Fruit fly (Drosophila melanogaster) whole organism, embryonic: ENCODE data around the gene Eno.

Experiments used
- ATbp ChIP-seq: fragments of 200-800 bp; sonication (Bioruptor generic); optimal IDR thresholded peaks from 2 replicates; lab custom pipeline; 2017; ENCODE audit warnings: missing biosample characterization, mild to moderate bottlenecking, missing genetic modification characterization, missing genetic modification reagents
- Abd-B ChIP-seq: fragments of 200-800 bp; sonication (Bioruptor generic); optimal IDR thresholded peaks from 2 replicates; lab custom pipeline; 2018; ENCODE audit warnings: missing biosample characterization, mild to moderate bottlenecking, missing genetic modification characterization, moderate library complexity
- Ada2b ChIP-seq: fragments of 200-800 bp; sonication (Bioruptor generic); IDR thresholded peaks from 2 replicates; pipeline ENCODE4 v1.3.6; 2022; ENCODE audit warnings: missing biosample characterization, missing genetic modification characterization
- Bgb ChIP-seq: fragments of 200-800 bp; sonication (Bioruptor generic); IDR thresholded peaks from 2 replicates; pipeline ENCODE4 v1.3.6; 2022; ENCODE audit warnings: missing biosample characterization, missing genetic modification characterization; ENCODE audit not compliant: partially characterized antibody
- CG11247 ChIP-seq: fragments of 200-800 bp; sonication (Bioruptor generic); IDR thresholded peaks from 2 replicates; pipeline ENCODE4 v1.3.6; 2022; ENCODE audit warnings: missing biosample characterization, missing genetic modification characterization
- CG11696 ChIP-seq: fragments of 200-800 bp; sonication (Bioruptor generic); IDR thresholded peaks from 2 replicates; pipeline ENCODE4 v1.3.6; 2022; ENCODE audit warnings: missing biosample characterization, missing genetic modification characterization
- CG12659 ChIP-seq: fragments of 200-800 bp; sonication (Bioruptor generic); optimal IDR thresholded peaks from 3 replicates; lab custom pipeline; 2017; ENCODE audit warnings: mild to moderate bottlenecking, missing biosample characterization, missing genetic modification reagents, missing genetic modification characterization
- CG13287 ChIP-seq: fragments of 200-800 bp; sonication (Bioruptor generic); IDR thresholded peaks from 2 replicates; pipeline ENCODE4 v1.3.6; 2022; ENCODE audit warnings: missing biosample characterization, missing genetic modification characterization; ENCODE audit not compliant: partially characterized antibody
- CG13624 ChIP-seq: fragments of 200-800 bp; sonication (Bioruptor generic); optimal IDR thresholded peaks from 2 replicates; lab custom pipeline; 2016; ENCODE audit warnings: missing biosample characterization, missing genetic modification characterization
- CG17385 ChIP-seq: fragments of 200-800 bp; sonication (Bioruptor generic); optimal IDR thresholded peaks from 3 replicates; lab custom pipeline; 2018; ENCODE audit warnings: missing biosample characterization, mild to moderate bottlenecking, missing genetic modification characterization
- CG17568 ChIP-seq: fragments of 200-800 bp; sonication (Bioruptor generic); optimal IDR thresholded peaks from 2 replicates; lab custom pipeline; 2018; ENCODE audit warnings: missing biosample characterization, mild to moderate bottlenecking, missing genetic modification characterization, moderate library complexity
- CG17612 ChIP-seq: fragments of 200-800 bp; sonication (Bioruptor generic); IDR thresholded peaks from 2 replicates; pipeline ENCODE4 v1.3.6; 2022; ENCODE audit warnings: missing biosample characterization, missing genetic modification characterization
- CG1832 ChIP-seq: fragments of 200-800 bp; sonication (Bioruptor generic); optimal IDR thresholded peaks from 2 replicates; lab custom pipeline; 2017; ENCODE audit warnings: missing biosample characterization, mild to moderate bottlenecking, missing genetic modification characterization, inconsistent platforms
- CG30403 ChIP-seq: fragments of 200-800 bp; sonication (Bioruptor generic); optimal IDR thresholded peaks from 3 replicates; lab custom pipeline; 2016; ENCODE audit warnings: missing biosample characterization, missing genetic modification characterization
- CG30431 ChIP-seq: fragments of 200-800 bp; sonication (Bioruptor generic); optimal IDR thresholded peaks from 2 replicates; lab custom pipeline; 2017; ENCODE audit warnings: missing biosample characterization, missing genetic modification characterization
- CG3726 ChIP-seq: fragments of 200-800 bp; sonication (Bioruptor generic); IDR thresholded peaks from 3 replicates; pipeline ENCODE4, ENCODE4 v1.3.6; 2022; ENCODE audit warnings: missing biosample characterization, missing genetic modification characterization
- CG3995 ChIP-seq: fragments of 200-800 bp; sonication (Bioruptor generic); optimal IDR thresholded peaks from 3 replicates; lab custom pipeline; 2016; ENCODE audit warnings: missing biosample characterization, missing genetic modification characterization
- CG7786 ChIP-seq: fragments of 200-800 bp; sonication (Bioruptor generic); optimal IDR thresholded peaks from 2 replicates; lab custom pipeline; 2016; ENCODE audit warnings: missing biosample characterization, missing genetic modification characterization
- CG9609 ChIP-seq: fragments of 200-800 bp; sonication (Bioruptor generic); optimal IDR thresholded peaks from 3 replicates; lab custom pipeline; 2016; ENCODE audit warnings: missing biosample characterization, missing genetic modification characterization
- CTCF ChIP-seq: fragments of 200-800 bp; sonication (Bioruptor generic); optimal IDR thresholded peaks from 2 replicates; lab custom pipeline; 2017; ENCODE audit warnings: missing biosample characterization, mild to moderate bottlenecking, missing genetic modification characterization, moderate library complexity
- Hsf ChIP-seq: fragments of 200-800 bp; sonication (Bioruptor generic); optimal IDR thresholded peaks from 3 replicates; lab custom pipeline; 2016; ENCODE audit warnings: missing biosample characterization, missing genetic modification characterization
- Jarid2 ChIP-seq: fragments of 200-800 bp; sonication (Bioruptor generic); optimal IDR thresholded peaks from 3 replicates; lab custom pipeline; 2017; ENCODE audit warnings: mild to moderate bottlenecking, missing biosample characterization, missing genetic modification reagents, missing genetic modification characterization
- Mad ChIP-seq: fragments of 200-800 bp; sonication (Bioruptor generic); optimal IDR thresholded peaks from 2 replicates; lab custom pipeline; 2016; ENCODE audit warnings: missing biosample characterization, missing genetic modification characterization
- Max ChIP-seq: fragments of 200-800 bp; sonication (Bioruptor generic); optimal IDR thresholded peaks from 2 replicates; lab custom pipeline; 2016; ENCODE audit warnings: missing biosample characterization, mild to moderate bottlenecking, missing genetic modification characterization
- Ptx1 ChIP-seq: fragments of 200-800 bp; sonication (Bioruptor generic); IDR thresholded peaks from 2 replicates; pipeline ENCODE4 v1.3.6; 2022; ENCODE audit warnings: missing biosample characterization, missing genetic modification characterization
- Six4 ChIP-seq: fragments of 200-800 bp; sonication (Bioruptor generic); optimal IDR thresholded peaks from 2 replicates; lab custom pipeline; 2016; ENCODE audit warnings: missing biosample characterization, missing genetic modification characterization
- Spps ChIP-seq: fragments of 200-800 bp; sonication (Bioruptor generic); optimal IDR thresholded peaks from 2 replicates; lab custom pipeline; 2018; ENCODE audit warnings: missing biosample characterization, mild to moderate bottlenecking, missing genetic modification characterization
- Stat92E ChIP-seq, 3 experiments: fragments of >200 bp in 2 of 3; fragments of 200-800 bp in 1 of 3; sonication (Bioruptor generic) in 1 of 3; optimal IDR thresholded peaks; 2 replicates each; lab custom pipeline; 2017 to 2019; ENCODE audit warnings: missing biosample characterization in 3 of 3, missing genetic modification characterization in 3 of 3, mild to moderate bottlenecking in 1 of 3, moderate library complexity in 1 of 3
- Xrp1 ChIP-seq: fragments of 200-800 bp; sonication (Bioruptor generic); IDR thresholded peaks from 2 replicates; pipeline ENCODE4 v1.3.6; 2022; ENCODE audit warnings: missing biosample characterization, missing genetic modification characterization
- ab ChIP-seq: fragments of 200-800 bp; sonication (Bioruptor generic); optimal IDR thresholded peaks from 2 replicates; lab custom pipeline; 2016; ENCODE audit warnings: missing biosample characterization, missing genetic modification characterization
- aop ChIP-seq: fragments of 200-800 bp; sonication (Bioruptor generic); IDR thresholded peaks from 2 replicates; pipeline ENCODE4 v1.3.6; 2022; ENCODE audit warnings: missing biosample characterization, missing genetic modification characterization
- bab2 ChIP-seq: fragments of 200-800 bp; sonication (Bioruptor generic); optimal IDR thresholded peaks from 2 replicates; lab custom pipeline; 2016; ENCODE audit warnings: missing biosample characterization, missing genetic modification characterization
- bigmax ChIP-seq: fragments of 200-800 bp; sonication (Bioruptor generic); optimal IDR thresholded peaks from 2 replicates; lab custom pipeline; 2018; ENCODE audit warnings: missing biosample characterization, mild to moderate bottlenecking, missing genetic modification characterization
- bsh ChIP-seq, 2 experiments: fragments of 200-800 bp; sonication (Bioruptor generic); optimal IDR thresholded peaks; 2 replicates each; lab custom pipeline; 2017 to 2018; ENCODE audit warnings: mild to moderate bottlenecking in 2 of 2, missing biosample characterization in 2 of 2, missing genetic modification characterization in 2 of 2, moderate library complexity in 1 of 2
- cg ChIP-seq: fragments of 200-800 bp; sonication (Bioruptor generic); optimal IDR thresholded peaks from 3 replicates; lab custom pipeline; 2019; ENCODE audit warnings: missing biosample characterization, mild to moderate bottlenecking, missing genetic modification characterization, moderate library complexity
- chinmo ChIP-seq: fragments of 200-800 bp; sonication (Bioruptor generic); IDR thresholded peaks from 4 replicates; pipeline ENCODE4 v1.3.6; 2022; ENCODE audit warnings: missing biosample characterization, missing genetic modification characterization; ENCODE audit not compliant: partially characterized antibody
- dpn ChIP-seq, 2 experiments: fragments of 200-800 bp; sonication (Bioruptor generic); optimal IDR thresholded peaks; 3 replicates each; lab custom pipeline; 2016; ENCODE audit warnings: missing biosample characterization in 2 of 2, missing genetic modification characterization in 2 of 2
- dysf ChIP-seq: fragments of 200-800 bp; sonication (Bioruptor generic); IDR thresholded peaks from 3 replicates; pipeline ENCODE4 v1.3.6; 2022; ENCODE audit warnings: missing biosample characterization, missing genetic modification characterization
- gfzf ChIP-seq: fragments of 200-800 bp; sonication (Bioruptor generic); optimal IDR thresholded peaks from 2 replicates; lab custom pipeline; 2016; ENCODE audit warnings: missing biosample characterization, mild to moderate bottlenecking, missing genetic modification characterization, moderate library complexity
- gro ChIP-seq: fragments of 200-800 bp; sonication (Bioruptor generic); optimal IDR thresholded peaks from 2 replicates; lab custom pipeline; 2016; ENCODE audit warnings: missing biosample characterization, missing genetic modification characterization
- insv ChIP-seq, 2 experiments: fragments of 200-800 bp; sonication (Bioruptor generic); optimal IDR thresholded peaks; 3 replicates each; lab custom pipeline; 2016 to 2018; ENCODE audit warnings: missing biosample characterization in 2 of 2, missing genetic modification characterization in 2 of 2
- jing ChIP-seq: fragments of 200-800 bp; sonication (Bioruptor generic); optimal IDR thresholded peaks from 2 replicates; lab custom pipeline; 2018; ENCODE audit warnings: missing biosample characterization, mild to moderate bottlenecking, missing genetic modification characterization
- ken ChIP-seq: fragments of 200-800 bp; sonication (Bioruptor generic); IDR thresholded peaks from 3 replicates; pipeline ENCODE4 v1.3.6; 2022; ENCODE audit warnings: missing biosample characterization, missing genetic modification characterization
- nerfin-1 ChIP-seq: fragments of 200-800 bp; sonication (Bioruptor generic); optimal IDR thresholded peaks from 3 replicates; lab custom pipeline; 2019; ENCODE audit warnings: missing biosample characterization, mild to moderate bottlenecking, missing genetic modification characterization, moderate library complexity
- rib ChIP-seq: fragments of 200-800 bp; sonication (Bioruptor generic); IDR thresholded peaks from 2 replicates; pipeline ENCODE4 v1.3.6; 2022; ENCODE audit warnings: missing biosample characterization, missing genetic modification characterization
- stc ChIP-seq: fragments of 200-800 bp; sonication (Bioruptor generic); IDR thresholded peaks from 2 replicates; pipeline ENCODE4 v1.3.6; 2022; ENCODE audit warnings: missing biosample characterization, missing genetic modification characterization
- tna ChIP-seq: fragments of 200-800 bp; sonication (Bioruptor generic); IDR thresholded peaks from 2 replicates; pipeline ENCODE4 v1.3.6; 2022; ENCODE audit warnings: missing biosample characterization, missing genetic modification characterization; ENCODE audit not compliant: partially characterized antibody
- toy ChIP-seq: fragments of 200-800 bp; sonication (Bioruptor generic); IDR thresholded peaks from 2 replicates; pipeline ENCODE4 v1.3.6; 2022; ENCODE audit warnings: missing biosample characterization, missing genetic modification characterization
- unpg ChIP-seq: fragments of 200-800 bp; sonication (Bioruptor generic); optimal IDR thresholded peaks from 3 replicates; lab custom pipeline; 2018; ENCODE audit warnings: missing biosample characterization, mild to moderate bottlenecking, missing genetic modification characterization, moderate library complexity
- usp ChIP-seq: fragments of >200 bp; optimal IDR thresholded peaks from 2 replicates; lab custom pipeline; 2017; ENCODE audit warnings: missing biosample characterization, missing genetic modification characterization
- zfh2 ChIP-seq: fragments of 200-800 bp; sonication (Bioruptor generic); optimal IDR thresholded peaks from 2 replicates; lab custom pipeline; 2016; ENCODE audit warnings: missing biosample characterization, missing genetic modification characterization

Eno gene

DNA sequence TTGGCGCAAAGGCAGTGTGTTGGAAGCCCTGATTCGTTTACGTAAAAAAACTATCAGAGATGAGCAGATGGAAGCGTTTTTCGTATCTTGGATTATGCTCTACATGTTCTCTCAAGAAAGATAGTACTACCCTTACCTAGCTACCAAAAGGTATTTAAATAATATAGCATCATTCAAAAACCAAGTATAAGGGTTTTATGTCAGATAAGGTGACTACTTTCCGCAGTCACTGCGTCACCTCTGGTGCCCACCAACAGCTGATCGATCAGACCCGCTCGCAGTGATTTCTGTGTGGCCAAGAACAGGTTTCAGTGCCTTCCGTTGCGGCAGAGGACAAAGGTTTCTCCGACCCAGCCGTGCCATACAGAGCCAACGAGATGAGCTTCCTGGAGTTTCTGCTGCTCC is at the start of gene Eno, which contains the start of gene CG31937 (continued):
- no peak for TF ChIP-seq aop (GFP tag; lab: Robert Waterston, UW)
- TF ChIP-seq Mad, result no peak
- peak; percentile 48 for TF ChIP-seq CG13287 (GFP tag; lab: Robert Waterston, UW)
- no peak for TF ChIP-seq usp (GFP tag; lab: Kevin White, UChicago)
- TF ChIP-seq cg (GFP tag; lab: Kevin White, UChicago), result no peak
- TF ChIP-seq toy, result no peak
- peak; percentile 17 to 24 for TF ChIP-seq bsh (GFP tag; optimal IDR thresholded peaks at IDR 0.05; lab: Kevin White, UChicago)
- peak; percentile 4 for TF ChIP-seq Jarid2 (GFP tag; lab: Kevin White, UChicago)
- peak; percentile 59 for TF ChIP-seq Ptx1 (GFP tag; lab: Robert Waterston, UW)
- TF ChIP-seq Max (GFP tag; lab: Kevin White, UChicago), result peak; percentile 32
- no peak for TF ChIP-seq ab (GFP tag; lab: Kevin White, UChicago)
- no peak for TF ChIP-seq ATbp (GFP tag; lab: Kevin White, UChicago)
- TF ChIP-seq bigmax (GFP tag; lab: Kevin White, UChicago), result no peak
- TF ChIP-seq CG3726 (GFP tag; lab: Robert Waterston, UW), result no peak
- peak; percentile 58 for TF ChIP-seq zfh2 (GFP tag; lab: Kevin White, UChicago)
- no peak for TF ChIP-seq CG11696
- no peak for TF ChIP-seq rib (GFP tag; lab: Robert Waterston, UW)
- peak; percentile 56 for TF ChIP-seq CG13624
- no peak; the same call in 1 of the 2 replicates for TF ChIP-seq Bgb
- TF ChIP-seq Stat92E (GFP tag; optimal IDR thresholded peaks at IDR 0.05; lab: Kevin White, UChicago), result no peak
- peak; percentile 12 to 39 for TF ChIP-seq dpn (GFP tag; optimal IDR thresholded peaks at IDR 0.05; lab: Kevin White, UChicago)
- peak; percentile 4 for TF ChIP-seq unpg (GFP tag; lab: Kevin White, UChicago)
- TF ChIP-seq chinmo (GFP tag; lab: Robert Waterston, UW), result no peak
- TF ChIP-seq gro, result peak; percentile 25
- TF ChIP-seq dysf (GFP tag; lab: Robert Waterston, UW), result peak; percentile 72; the same call in 1 of the 3 replicates
- peak; percentile 71 for TF ChIP-seq Hsf (GFP tag; lab: Kevin White, UChicago)
- peak; percentile 98 for TF ChIP-seq CG3995 (GFP tag; lab: Kevin White, UChicago)
- TF ChIP-seq jing (GFP tag; lab: Kevin White, UChicago), result no peak
- TF ChIP-seq CG17612 (GFP tag; lab: Robert Waterston, UW), result peak; percentile 22; the same call in 1 of the 2 replicates
- TF ChIP-seq CG7786 (GFP tag; lab: Kevin White, UChicago), result peak; percentile 67
- peak; percentile 10 for TF ChIP-seq bab2 (GFP tag; lab: Kevin White, UChicago)
- TF ChIP-seq Spps (tag; lab: Kevin White, UChicago), result no peak
- peak; percentile 15 for TF ChIP-seq gfzf
- TF ChIP-seq CG17385 (GFP tag; lab: Kevin White, UChicago), result peak; percentile 47
- TF ChIP-seq CG30431 (GFP tag; lab: Kevin White, UChicago), result no peak
- TF ChIP-seq nerfin-1 (tag; lab: Kevin White, UChicago), result no peak
- peak; percentile 63 for TF ChIP-seq CG30403 (GFP tag; lab: Kevin White, UChicago)
- peak; percentile 49 for TF ChIP-seq CG9609 (GFP tag; lab: Kevin White, UChicago)
- TF ChIP-seq Ada2b (GFP tag; lab: Robert Waterston, UW), result peak; percentile 57
- no peak for TF ChIP-seq tna
- TF ChIP-seq insv (GFP tag; optimal IDR thresholded peaks at IDR 0.05; lab: Kevin White, UChicago), result no peak
- no peak for TF ChIP-seq Abd-B (GFP tag; lab: Kevin White, UChicago)
- TF ChIP-seq stc (GFP tag; lab: Robert Waterston, UW), result no peak
- TF ChIP-seq Six4 (GFP tag; lab: Kevin White, UChicago), result no peak
- TF ChIP-seq CG11247, result no peak
- no peak for TF ChIP-seq CG17568 (GFP tag; lab: Kevin White, UChicago)
- TF ChIP-seq Xrp1 (GFP tag; lab: Robert Waterston, UW), result peak; percentile 51; the same call in 1 of the 2 replicates
- TF ChIP-seq ken (GFP tag; lab: Robert Waterston, UW), result 0 out of 3 replicates have a peak, but pooled peaks have one; percentile 9
- TF ChIP-seq CTCF (GFP tag; lab: Kevin White, UChicago), result no peak
- no peak for TF ChIP-seq CG1832 (GFP tag; lab: Kevin White, UChicago)
- peak; percentile 60 for TF ChIP-seq CG12659
